Fruit fly (Drosophila melanogaster): ENCODE measurements around the gene dpr17.

The dpr17 gene

dm6 chr3R:12121161-12121560 is 26.5 kb downstream of the dpr17 start (continued):
- TF ChIP-seq NfI (GFP tag; optimal IDR thresholded peaks at IDR 0.05), result peak; percentile 95
- peak; percentile 96 for TF ChIP-seq Ptx1 (GFP tag; IDR thresholded peaks at IDR 0.05)
- no peak for TF ChIP-seq D (optimal IDR thresholded peaks at IDR 0.05)
- TF ChIP-seq D (GFP tag; optimal IDR thresholded peaks at IDR 0.05), result peak; percentile 83
- peak; percentile 83 for TF ChIP-seq danr (GFP tag; IDR thresholded peaks at IDR 0.05)
- peak; percentile 88 for TF ChIP-seq Dad (GFP tag; optimal IDR thresholded peaks at IDR 0.05)
- TF ChIP-seq ATbp (GFP tag; optimal IDR thresholded peaks at IDR 0.05), result peak; percentile 88
- peak; percentile 35 for TF ChIP-seq Elba2 (GFP tag; optimal IDR thresholded peaks at IDR 0.05)
- TF ChIP-seq CG16863 (GFP tag; optimal IDR thresholded peaks at IDR 0.05), result peak; percentile 85
- TF ChIP-seq D19A (tag; optimal IDR thresholded peaks at IDR 0.05), result peak; percentile 37
- no peak for TF ChIP-seq mld (GFP tag; IDR thresholded peaks at IDR 0.05; ENCODE audit: partially characterized antibody)
- TF ChIP-seq CG11504 (tag; optimal IDR thresholded peaks at IDR 0.05), result peak; percentile 81
- TF ChIP-seq CG10543 (GFP tag; optimal IDR thresholded peaks at IDR 0.05), result peak; percentile 78
- peak; percentile 83 for TF ChIP-seq NK7.1 (GFP tag; optimal IDR thresholded peaks at IDR 0.05)
- peak; percentile 98 for TF ChIP-seq ci (GFP tag; IDR thresholded peaks at IDR 0.05)
- 0 out of 3 replicates have a peak, but pooled peaks have one; percentile 38 for TF ChIP-seq CG16813 (GFP tag; IDR thresholded peaks at IDR 0.05; ENCODE audit: partially characterized antibody)
- peak; percentile 57 for TF ChIP-seq E2f2 (GFP tag; IDR thresholded peaks at IDR 0.05)
- TF ChIP-seq trh (GFP tag; optimal IDR thresholded peaks at IDR 0.05), result peak; percentile 95
- peak; percentile 95 for TF ChIP-seq CG16779 (GFP tag; IDR thresholded peaks at IDR 0.05)
- TF ChIP-seq peb (GFP tag; IDR thresholded peaks at IDR 0.05), result peak; percentile 85
- TF ChIP-seq H15 (GFP tag; IDR thresholded peaks at IDR 0.05), result peak; percentile 96
- TF ChIP-seq zfh1 (GFP tag; IDR thresholded peaks at IDR 0.05), result peak; percentile 96
- TF ChIP-seq CG10654 (GFP tag; optimal IDR thresholded peaks at IDR 0.05), result peak; percentile 96
- TF ChIP-seq CG12659 (GFP tag; optimal IDR thresholded peaks at IDR 0.05), result peak; percentile 82
- peak; percentile 96 for TF ChIP-seq ttk (GFP tag; IDR thresholded peaks at IDR 0.05)
- peak; percentile 77 for TF ChIP-seq CG6791 (GFP tag; IDR thresholded peaks at IDR 0.05; ENCODE audit: partially characterized antibody)
- peak; percentile 97 for TF ChIP-seq CG15601 (tag; optimal IDR thresholded peaks at IDR 0.05)
- TF ChIP-seq Abd-B (GFP tag; optimal IDR thresholded peaks at IDR 0.05), result peak; percentile 97
- TF ChIP-seq CG12071 (GFP tag; optimal IDR thresholded peaks at IDR 0.05), result peak; percentile 75
- peak; percentile 86 for TF ChIP-seq ewg (GFP tag; optimal IDR thresholded peaks at IDR 0.05)
- TF ChIP-seq insv (GFP tag; optimal IDR thresholded peaks at IDR 0.05), result peak in 1 of 2 experiments; percentile 42
- TF ChIP-seq Side (GFP tag; optimal IDR thresholded peaks at IDR 0.05), result peak; percentile 94
- TF ChIP-seq vvl (GFP tag; IDR thresholded peaks at IDR 0.05), result peak; percentile 97
- TF ChIP-seq CG6272 (GFP tag; IDR thresholded peaks at IDR 0.05), result peak; percentile 91
- TF ChIP-seq Hmr (GFP tag; optimal IDR thresholded peaks at IDR 0.05), result peak; percentile 93
- TF ChIP-seq NFAT (GFP tag; IDR thresholded peaks at IDR 0.05), result peak; percentile 96
- TF ChIP-seq E2f1 (GFP tag; IDR thresholded peaks at IDR 0.05), result peak; percentile 92
- peak; percentile 71 for TF ChIP-seq CG1529 (GFP tag; optimal IDR thresholded peaks at IDR 0.05)
- peak; percentile 27 for TF ChIP-seq BtbVII (GFP tag; optimal IDR thresholded peaks at IDR 0.05)
- TF ChIP-seq jumu (GFP tag; optimal IDR thresholded peaks at IDR 0.05), result peak; percentile 93
- TF ChIP-seq crc (GFP tag; optimal IDR thresholded peaks at IDR 0.05), result peak; percentile 79
- 0 out of 4 replicates have a peak, but pooled peaks have one; percentile 21 for TF ChIP-seq chinmo (GFP tag; IDR thresholded peaks at IDR 0.05; ENCODE audit: partially characterized antibody)
- TF ChIP-seq pho (GFP tag; optimal IDR thresholded peaks at IDR 0.05), result peak; percentile 87
- TF ChIP-seq sim (GFP tag; IDR thresholded peaks at IDR 0.05), result peak; percentile 66
- TF ChIP-seq cad (GFP tag; optimal IDR thresholded peaks at IDR 0.05), result no peak
- peak; percentile 67 for TF ChIP-seq CG12769 (tag; optimal IDR thresholded peaks at IDR 0.05)
- TF ChIP-seq CG12942 (GFP tag; optimal IDR thresholded peaks at IDR 0.05), result peak; percentile 87
- peak; percentile 69 for TF ChIP-seq Adf1 (GFP tag; IDR thresholded peaks at IDR 0.05)
- TF ChIP-seq Optix (GFP tag; IDR thresholded peaks at IDR 0.05), result peak; percentile 94
- TF ChIP-seq MESR4 (GFP tag; optimal IDR thresholded peaks at IDR 0.05), result peak; percentile 1
- TF ChIP-seq CG5180 (GFP tag; optimal IDR thresholded peaks at IDR 0.05), result peak; percentile 81

Measured in whole organism, embryonic.